Worm (Caenorhabditis elegans): ENCODE measurements around the gene srab-21.

- TF ChIP-seq pha-4 (tag; optimal IDR thresholded peaks at IDR 0.05) (no peak), unc-86 (tag; optimal IDR thresholded peaks at IDR 0.05) (no peak), nhr-11 (tag; optimal IDR thresholded peaks at IDR 0.05) (no peak), ets-4 (tag; optimal IDR thresholded peaks at IDR 0.05) (no peak)
Measured at ce11 chrV:3410098-3410570, 14.1 kb downstream of the srab-21 start, which contains the start of gene arrd-22.
